Fruit fly (Drosophila melanogaster): Measurements from ENCODE around the gene Art3.
A peak's percentile ranks its signal among the peaks of the same experiment; 100 is the strongest.

The Art3 gene

dm6 chr3R:15218824-15219576, 10.2 kb downstream of the Art3 start, which contains the start of the genes SIDL and CG12241:
Gene SIDL (minus strand): TSS chr3R:15218874.
Gene CG12241 (plus strand): TSS chr3R:15219256.
- peak; percentile 72 for TF ChIP-seq CG9705 (GFP tag; optimal IDR thresholded peaks at IDR 0.05)
- TF ChIP-seq tai (GFP tag; optimal IDR thresholded peaks at IDR 0.05), result no peak
- peak; percentile 83 for TF ChIP-seq CG32264 (GFP tag; optimal IDR thresholded peaks at IDR 0.05)
- TF ChIP-seq Abd-B (GFP tag; optimal IDR thresholded peaks at IDR 0.05), result no peak
- peak; percentile 9 for TF ChIP-seq GATAd (GFP tag; optimal IDR thresholded peaks at IDR 0.05)
- no peak for TF ChIP-seq N (GFP tag; optimal IDR thresholded peaks at IDR 0.05)
- TF ChIP-seq ey (GFP tag; optimal IDR thresholded peaks at IDR 0.05), result peak; percentile 77
- TF ChIP-seq HLH106 (tag; optimal IDR thresholded peaks at IDR 0.05), result peak; percentile 94
- TF ChIP-seq Rel (GFP tag; optimal IDR thresholded peaks at IDR 0.05), result no peak
- peak; percentile 74 for TF ChIP-seq Rel (tag; optimal IDR thresholded peaks at IDR 0.05)
- peak; percentile 28 to 94 for TF ChIP-seq foxo (GFP tag; optimal IDR thresholded peaks at IDR 0.05)
- no peak for TF ChIP-seq usp (GFP tag; optimal IDR thresholded peaks at IDR 0.05)
- peak; percentile 63 for TF ChIP-seq sv (GFP tag; optimal IDR thresholded peaks at IDR 0.05)
- TF ChIP-seq Mio (GFP tag; optimal IDR thresholded peaks at IDR 0.05), result peak; percentile 41
- no peak for TF ChIP-seq Hr78 (GFP tag; optimal IDR thresholded peaks at IDR 0.05)
- peak; percentile 67 for TF ChIP-seq psq (GFP tag; optimal IDR thresholded peaks at IDR 0.05)
- no peak for TF ChIP-seq Jra (GFP tag; optimal IDR thresholded peaks at IDR 0.05)
- peak; percentile 75 for TF ChIP-seq Sp1 (GFP tag; optimal IDR thresholded peaks at IDR 0.05)
- peak; percentile 95 for TF ChIP-seq h (GFP tag; optimal IDR thresholded peaks at IDR 0.05)
- peak; percentile 62 for TF ChIP-seq OdsH (GFP tag; optimal IDR thresholded peaks at IDR 0.05)
- TF ChIP-seq rgr (GFP tag; optimal IDR thresholded peaks at IDR 0.05), result peak; percentile 71

- TF ChIP-seq pan (optimal IDR thresholded peaks at IDR 0.05) (no peak), br (GFP tag; optimal IDR thresholded peaks at IDR 0.05) (no peak), CG32264 (GFP tag; optimal IDR thresholded peaks at IDR 0.05) (no peak), GATAd (GFP tag; optimal IDR thresholded peaks at IDR 0.05) (no peak), Jra (GFP tag; optimal IDR thresholded peaks at IDR 0.05) (no peak), HLH106 (tag; optimal IDR thresholded peaks at IDR 0.05) (peak; percentile 69), usp (GFP tag; optimal IDR thresholded peaks at IDR 0.05) (no peak), fru (GFP tag; optimal IDR thresholded peaks at IDR 0.05) (no peak), woc (GFP tag; optimal IDR thresholded peaks at IDR 0.05) (peak; percentile 71), sv (GFP tag; optimal IDR thresholded peaks at IDR 0.05) (no peak), psq (GFP tag; optimal IDR thresholded peaks at IDR 0.05) (no peak), N (GFP tag; optimal IDR thresholded peaks at IDR 0.05) (no peak), dmrt93B (GFP tag; optimal IDR thresholded peaks at IDR 0.05) (no peak), Vsx2 (GFP tag; optimal IDR thresholded peaks at IDR 0.05; ENCODE audit: partially characterized antibody) (no peak), Myc (optimal IDR thresholded peaks at IDR 0.05) (no peak), Mio (GFP tag; optimal IDR thresholded peaks at IDR 0.05) (no peak), rgr (GFP tag; optimal IDR thresholded peaks at IDR 0.05) (no peak), ey (GFP tag; optimal IDR thresholded peaks at IDR 0.05) (no peak), Dfd (GFP tag; optimal IDR thresholded peaks at IDR 0.05) (no peak), brk (GFP tag; optimal IDR thresholded peaks at IDR 0.05) (no peak), jim (GFP tag; optimal IDR thresholded peaks at IDR 0.05) (no peak), Sp1 (GFP tag; optimal IDR thresholded peaks at IDR 0.05) (peak; percentile 27), Hr78 (GFP tag; optimal IDR thresholded peaks at IDR 0.05) (no peak), foxo (GFP tag; optimal IDR thresholded peaks at IDR 0.05) (no peak), sage (GFP tag; optimal IDR thresholded peaks at IDR 0.05) (no peak), tai (GFP tag; optimal IDR thresholded peaks at IDR 0.05) (no peak), dsf (GFP tag; optimal IDR thresholded peaks at IDR 0.05; ENCODE audit: borderline replicate concordance) (no peak), h (GFP tag; optimal IDR thresholded peaks at IDR 0.05) (no peak), Abd-B (GFP tag; optimal IDR thresholded peaks at IDR 0.05) (no peak), CrebA (GFP tag; optimal IDR thresholded peaks at IDR 0.05; ENCODE audit: borderline replicate concordance) (no peak), Hnf4 (GFP tag; optimal IDR thresholded peaks at IDR 0.05) (no peak), CG9705 (GFP tag; optimal IDR thresholded peaks at IDR 0.05) (peak; percentile 28), Rel (GFP tag; optimal IDR thresholded peaks at IDR 0.05) (no peak), Rel (tag; optimal IDR thresholded peaks at IDR 0.05) (peak; percentile 54)
Measured at dm6 chr3R:15213362-15213989, 15.7 kb downstream of the Art3 start, which contains the start of the genes CG6654 and CG4210. Gene CG6654 (minus strand): TSS chr3R:15213658. Gene CG4210 (plus strand): TSS chr3R:15213974.

Measured in whole organism, wandering third instar larva.